Worm (Caenorhabditis elegans): ENCODE results near the gene C25H3.17.

DNA sequence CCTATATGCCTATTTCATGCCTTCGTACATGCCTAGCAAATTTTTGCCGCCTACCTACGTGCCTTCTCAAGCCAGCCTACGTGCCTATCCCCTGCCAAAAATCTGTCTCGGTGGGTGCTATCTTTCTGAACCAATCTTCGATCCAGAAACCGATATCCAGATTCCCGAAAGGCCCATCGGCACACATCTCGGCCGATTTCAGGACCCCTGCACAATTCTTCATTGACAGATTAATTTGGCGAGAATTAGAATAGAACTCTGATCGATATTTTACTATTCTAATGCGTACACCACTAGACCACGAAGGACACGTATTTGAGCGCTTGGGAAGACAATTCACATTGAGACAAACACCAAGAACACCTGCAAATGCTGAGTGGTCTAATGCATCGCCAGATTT lies 1.9 kb downstream of the C25H3.17 start:
- TF ChIP-seq ztf-11 (tag; optimal IDR thresholded peaks at IDR 0.05) (no peak), drap-1 (GFP tag; optimal IDR thresholded peaks at IDR 0.05) (peak; percentile 55), nhr-28 (tag; optimal IDR thresholded peaks at IDR 0.05) (no peak), flh-1 (GFP tag; optimal IDR thresholded peaks at IDR 0.05) (no peak), nhr-237 (tag; optimal IDR thresholded peaks at IDR 0.05) (no peak), blmp-1 (tag; optimal IDR thresholded peaks at IDR 0.05) (no peak), mab-5 (tag; optimal IDR thresholded peaks at IDR 0.05) (no peak), elt-3 (tag; optimal IDR thresholded peaks at IDR 0.05) (no peak)

Measured in whole organism, mixed stage, embryonic.